Fruit fly (Drosophila melanogaster) whole organism, embryonic: ENCODE measurements around the gene CG43931.

Experiments used
- Asciz ChIP-seq: fragments of 200-800 bp; sonication (Bioruptor generic); optimal IDR thresholded peaks from 2 replicates; lab custom pipeline; 2017; ENCODE audit warnings: missing biosample characterization, mild to moderate bottlenecking, missing genetic modification characterization, missing genetic modification reagents
- Atf-2 ChIP-seq: fragments of 200-800 bp; sonication (Bioruptor generic); optimal IDR thresholded peaks from 2 replicates; lab custom pipeline; 2016; ENCODE audit warnings: missing biosample characterization, missing genetic modification characterization
- Bteb2 ChIP-seq: fragments of 200-800 bp; sonication (Bioruptor generic); optimal IDR thresholded peaks from 2 replicates; lab custom pipeline; 2016; ENCODE audit warnings: missing biosample characterization, missing genetic modification characterization
- CG10654 ChIP-seq: fragments of 200-800 bp; sonication (Bioruptor generic); optimal IDR thresholded peaks from 2 replicates; lab custom pipeline; 2016; ENCODE audit warnings: missing biosample characterization, missing genetic modification characterization
- CG12104 ChIP-seq: fragments of 200-800 bp; sonication (Bioruptor generic); optimal IDR thresholded peaks from 3 replicates; lab custom pipeline; 2016; ENCODE audit warnings: missing biosample characterization, missing genetic modification characterization
- CG12299 ChIP-seq: fragments of 200-800 bp; sonication (Bioruptor generic); optimal IDR thresholded peaks from 2 replicates; lab custom pipeline; 2018; ENCODE audit warnings: missing biosample characterization, mild to moderate bottlenecking, missing genetic modification characterization
- CG17912 ChIP-seq: fragments of 200-800 bp; sonication (Bioruptor generic); optimal IDR thresholded peaks from 2 replicates; lab custom pipeline; 2018; ENCODE audit warnings: missing biosample characterization, mild to moderate bottlenecking, missing genetic modification characterization
- CG30020 ChIP-seq: fragments of 200-800 bp; optimal IDR thresholded peaks from 2 replicates; lab custom pipeline; 2019; ENCODE audit warnings: missing biosample characterization, mild to moderate bottlenecking, missing genetic modification characterization, moderate library complexity
- CG30403 ChIP-seq: fragments of 200-800 bp; sonication (Bioruptor generic); optimal IDR thresholded peaks from 3 replicates; lab custom pipeline; 2016; ENCODE audit warnings: missing biosample characterization, missing genetic modification characterization
- CG31365 ChIP-seq: fragments of 200-800 bp; sonication (Bioruptor generic); optimal IDR thresholded peaks from 2 replicates; lab custom pipeline; 2018; ENCODE audit warnings: missing biosample characterization, mild to moderate bottlenecking, missing genetic modification characterization
- CG3995 ChIP-seq: fragments of 200-800 bp; sonication (Bioruptor generic); optimal IDR thresholded peaks from 3 replicates; lab custom pipeline; 2016; ENCODE audit warnings: missing biosample characterization, missing genetic modification characterization
- CG42726 ChIP-seq: fragments of 200-800 bp; sonication (Bioruptor generic); IDR thresholded peaks from 2 replicates; pipeline ENCODE4 v1.3.6; 2022; ENCODE audit warnings: missing biosample characterization, missing genetic modification characterization; ENCODE audit not compliant: partially characterized antibody
- CG4282 ChIP-seq: fragments of 200-800 bp; sonication (Bioruptor generic); optimal IDR thresholded peaks from 2 replicates; lab custom pipeline; 2016; ENCODE audit warnings: missing biosample characterization, missing genetic modification characterization
- CG43689 ChIP-seq: fragments of 200-800 bp; sonication (Bioruptor generic); IDR thresholded peaks from 2 replicates; pipeline ENCODE4 v1.3.6; 2022; ENCODE audit warnings: missing biosample characterization, missing genetic modification characterization
- CG4730 ChIP-seq: fragments of 200-800 bp; sonication (Bioruptor generic); IDR thresholded peaks from 2 replicates; pipeline ENCODE4 v1.3.6; 2022; ENCODE audit warnings: missing biosample characterization, missing genetic modification characterization
- CG6813 ChIP-seq: fragments of 200-800 bp; sonication (Bioruptor generic); optimal IDR thresholded peaks from 2 replicates; lab custom pipeline; 2017; ENCODE audit warnings: missing biosample characterization, missing genetic modification characterization, mild to moderate bottlenecking, moderate library complexity, missing genetic modification reagents
- CHES-1-like ChIP-seq: fragments of 200-800 bp; sonication (Bioruptor generic); optimal IDR thresholded peaks from 2 replicates; lab custom pipeline; 2016; ENCODE audit warnings: missing biosample characterization, missing genetic modification characterization
- D ChIP-seq, 2 experiments: fragments of 200-800 bp in 1 of 2; fragments of >200 bp in 1 of 2; sonication (Bioruptor generic) in 1 of 2; optimal IDR thresholded peaks; 2 replicates in 1 of 2; 3 replicates in 1 of 2; lab custom pipeline; 2017; ENCODE audit warnings: mild to moderate bottlenecking in 1 of 2, missing biosample characterization in 1 of 2, missing genetic modification characterization in 1 of 2, missing genetic modification reagents in 1 of 2
- Dek ChIP-seq: fragments of 200-800 bp; sonication (Bioruptor generic); optimal IDR thresholded peaks from 3 replicates; lab custom pipeline; 2019; ENCODE audit warnings: missing biosample characterization, mild to moderate bottlenecking, missing genetic modification characterization, moderate library complexity
- Dip3 ChIP-seq: fragments of 200-800 bp; sonication (Bioruptor generic); optimal IDR thresholded peaks from 3 replicates; lab custom pipeline; 2016; ENCODE audit warnings: missing biosample characterization, missing genetic modification characterization
- Dll ChIP-seq: fragments of 200-800 bp; sonication (Bioruptor generic); IDR thresholded peaks from 4 replicates; pipeline ENCODE4 v1.3.6; 2022; ENCODE audit warnings: missing biosample characterization, missing genetic modification characterization; ENCODE audit not compliant: partially characterized antibody
- Doc3 ChIP-seq: fragments of 200-800 bp; sonication (Bioruptor generic); IDR thresholded peaks from 3 replicates; pipeline ENCODE4 v1.3.6; 2022; ENCODE audit warnings: missing biosample characterization, missing genetic modification characterization; ENCODE audit not compliant: partially characterized antibody
- Fer2 ChIP-seq: fragments of 200-800 bp; sonication (Bioruptor generic); optimal IDR thresholded peaks from 2 replicates; lab custom pipeline; 2018; ENCODE audit warnings: missing biosample characterization, mild to moderate bottlenecking, missing genetic modification characterization, moderate library complexity
- Gsc ChIP-seq: fragments of 200-800 bp; sonication (Bioruptor generic); IDR thresholded peaks from 2 replicates; pipeline ENCODE4 v1.3.6; 2022; ENCODE audit warnings: missing biosample characterization, missing genetic modification characterization
- Hmx ChIP-seq: fragments of 200-800 bp; sonication (Bioruptor generic); optimal IDR thresholded peaks from 2 replicates; lab custom pipeline; 2016; ENCODE audit warnings: missing biosample characterization, missing genetic modification characterization
- NC2β ChIP-seq: fragments of 200-800 bp; sonication (Bioruptor generic); optimal IDR thresholded peaks from 2 replicates; lab custom pipeline; 2016; ENCODE audit warnings: missing biosample characterization, missing genetic modification characterization
- Neu2 ChIP-seq: fragments of 200-800 bp; sonication (Bioruptor generic); optimal IDR thresholded peaks from 3 replicates; lab custom pipeline; 2016; ENCODE audit warnings: missing biosample characterization, missing genetic modification characterization, borderline replicate concordance
- Nf-YC ChIP-seq: fragments of 200-800 bp; optimal IDR thresholded peaks from 3 replicates; lab custom pipeline; 2019; ENCODE audit warnings: missing biosample characterization, mild to moderate bottlenecking, missing genetic modification characterization, moderate library complexity
- Six4 ChIP-seq: fragments of 200-800 bp; sonication (Bioruptor generic); optimal IDR thresholded peaks from 2 replicates; lab custom pipeline; 2016; ENCODE audit warnings: missing biosample characterization, missing genetic modification characterization
- aop ChIP-seq: fragments of 200-800 bp; sonication (Bioruptor generic); IDR thresholded peaks from 2 replicates; pipeline ENCODE4 v1.3.6; 2022; ENCODE audit warnings: missing biosample characterization, missing genetic modification characterization
- bab2 ChIP-seq: fragments of 200-800 bp; sonication (Bioruptor generic); optimal IDR thresholded peaks from 2 replicates; lab custom pipeline; 2016; ENCODE audit warnings: missing biosample characterization, missing genetic modification characterization
- br ChIP-seq: fragments of >200 bp; optimal IDR thresholded peaks from 2 replicates; lab custom pipeline; 2017
- btn ChIP-seq: fragments of 200-800 bp; sonication (Bioruptor generic); optimal IDR thresholded peaks from 2 replicates; lab custom pipeline; 2016; ENCODE audit warnings: missing biosample characterization, missing genetic modification characterization
- cas ChIP-seq: fragments of 200-800 bp; sonication (Bioruptor generic); IDR thresholded peaks from 2 replicates; pipeline ENCODE4 v1.3.6; 2022; ENCODE audit warnings: missing biosample characterization, missing genetic modification characterization
- cato ChIP-seq: fragments of 200-800 bp; sonication (Bioruptor generic); optimal IDR thresholded peaks from 2 replicates; lab custom pipeline; 2016; ENCODE audit warnings: missing biosample characterization, missing genetic modification characterization, borderline replicate concordance
- cg ChIP-seq: fragments of 200-800 bp; sonication (Bioruptor generic); optimal IDR thresholded peaks from 3 replicates; lab custom pipeline; 2019; ENCODE audit warnings: missing biosample characterization, mild to moderate bottlenecking, missing genetic modification characterization, moderate library complexity
- crol ChIP-seq: fragments of 200-800 bp; sonication (Bioruptor generic); IDR thresholded peaks from 2 replicates; pipeline ENCODE4 v1.3.6; 2022; ENCODE audit warnings: missing biosample characterization, missing genetic modification characterization
- dm ChIP-seq: fragments of 200-800 bp; sonication (Bioruptor generic); optimal IDR thresholded peaks from 3 replicates; lab custom pipeline; 2016; ENCODE audit warnings: missing biosample characterization, missing genetic modification characterization
- dpn ChIP-seq, 2 experiments: fragments of 200-800 bp; sonication (Bioruptor generic); optimal IDR thresholded peaks; 3 replicates each; lab custom pipeline; 2016; ENCODE audit warnings: missing biosample characterization in 2 of 2, missing genetic modification characterization in 2 of 2
- gcm ChIP-seq: fragments of 200-800 bp; sonication (Bioruptor generic); optimal IDR thresholded peaks from 2 replicates; lab custom pipeline; 2019; ENCODE audit warnings: missing biosample characterization, mild to moderate bottlenecking, missing genetic modification characterization, moderate library complexity
- ind ChIP-seq: fragments of 200-800 bp; sonication (Bioruptor generic); optimal IDR thresholded peaks from 3 replicates; lab custom pipeline; 2016; ENCODE audit warnings: missing biosample characterization, missing genetic modification characterization
- kah ChIP-seq: fragments of 200-800 bp; sonication (Bioruptor generic); optimal IDR thresholded peaks from 2 replicates; lab custom pipeline; 2018; ENCODE audit warnings: missing biosample characterization, mild to moderate bottlenecking, missing genetic modification characterization
- ken ChIP-seq: fragments of 200-800 bp; sonication (Bioruptor generic); IDR thresholded peaks from 3 replicates; pipeline ENCODE4 v1.3.6; 2022; ENCODE audit warnings: missing biosample characterization, missing genetic modification characterization
- lbe ChIP-seq: fragments of 200-800 bp; sonication (Bioruptor generic); optimal IDR thresholded peaks from 2 replicates; lab custom pipeline; 2016; ENCODE audit warnings: missing biosample characterization, mild to moderate bottlenecking, missing genetic modification characterization
- psq ChIP-seq: fragments of 200-800 bp; sonication (Bioruptor generic); optimal IDR thresholded peaks from 2 replicates; lab custom pipeline; 2017; ENCODE audit warnings: missing biosample characterization, missing genetic modification characterization
- ro ChIP-seq: fragments of 200-800 bp; sonication (Bioruptor generic); IDR thresholded peaks from 2 replicates; pipeline ENCODE4 v1.3.6; 2022; ENCODE audit warnings: missing biosample characterization, missing genetic modification characterization
- sim ChIP-seq: fragments of 200-800 bp; sonication (Bioruptor generic); IDR thresholded peaks from 2 replicates; pipeline ENCODE4 v1.3.6; 2022; ENCODE audit warnings: missing biosample characterization, missing genetic modification characterization
- sr ChIP-seq: fragments of 200-800 bp; sonication (Bioruptor generic); IDR thresholded peaks from 3 replicates; pipeline ENCODE4 v1.3.6; 2022; ENCODE audit warnings: missing biosample characterization, missing genetic modification characterization
- tap ChIP-seq: fragments of 200-800 bp; optimal IDR thresholded peaks from 3 replicates; lab custom pipeline; 2019; ENCODE audit warnings: missing biosample characterization, mild to moderate bottlenecking, missing genetic modification characterization, moderate library complexity
- tna ChIP-seq: fragments of 200-800 bp; sonication (Bioruptor generic); IDR thresholded peaks from 2 replicates; pipeline ENCODE4 v1.3.6; 2022; ENCODE audit warnings: missing biosample characterization, missing genetic modification characterization; ENCODE audit not compliant: partially characterized antibody

The CG43931 gene

dm6 chr3L:20930059-20930785, 32.9 kb downstream of the CG43931 start (continued):
- TF ChIP-seq Atf-2 (GFP tag; lab: Kevin White, UChicago) (no peak), Dip3 (GFP tag; lab: Kevin White, UChicago) (no peak), ken (GFP tag; lab: Robert Waterston, UW) (no peak), gcm (GFP tag; lab: Kevin White, UChicago) (peak; percentile 54), NC2β (GFP tag; lab: Kevin White, UChicago) (no peak), CG6813 (GFP tag; lab: Kevin White, UChicago) (no peak), btn (GFP tag; lab: Kevin White, UChicago) (no peak), CG3995 (GFP tag; lab: Kevin White, UChicago) (no peak), psq (no peak), CG10654 (GFP tag; lab: Kevin White, UChicago) (no peak), dpn (GFP tag; optimal IDR thresholded peaks at IDR 0.05; lab: Kevin White, UChicago) (peak in 1 of 2 experiments; percentile 15), Hmx (no peak), tap (tag; lab: Kevin White, UChicago) (peak; percentile 40), CG30403 (GFP tag; lab: Kevin White, UChicago) (peak; percentile 21), CG17912 (GFP tag; lab: Kevin White, UChicago) (no peak), Doc3 (GFP tag; lab: Robert Waterston, UW) (no peak), Dll (GFP tag; lab: Robert Waterston, UW) (no peak), Six4 (peak; percentile 9), D (optimal IDR thresholded peaks at IDR 0.05; lab: Kevin White, UChicago) (no peak), D (GFP tag; optimal IDR thresholded peaks at IDR 0.05; lab: Kevin White, UChicago) (peak; percentile 71), CG31365 (tag; lab: Kevin White, UChicago) (no peak), CG43689 (GFP tag; lab: Robert Waterston, UW) (no peak), Bteb2 (no peak), tna (no peak), CG12104 (GFP tag; lab: Kevin White, UChicago) (no peak), bab2 (GFP tag; lab: Kevin White, UChicago) (no peak), aop (GFP tag; lab: Robert Waterston, UW) (no peak), CG30020 (tag; lab: Kevin White, UChicago) (no peak), Dek (no peak), crol (GFP tag; lab: Robert Waterston, UW) (no peak), br (lab: Kevin White, UChicago) (no peak), cg (no peak), Nf-YC (no peak), Neu2 (no peak), dm (GFP tag; lab: Kevin White, UChicago) (no peak), Asciz (GFP tag; lab: Kevin White, UChicago) (peak; percentile 57), sim (GFP tag; lab: Robert Waterston, UW) (no peak), CHES-1-like (GFP tag; lab: Kevin White, UChicago) (no peak), cas (GFP tag; lab: Robert Waterston, UW) (no peak), cato (GFP tag; lab: Kevin White, UChicago) (no peak), CG4730 (GFP tag; lab: Robert Waterston, UW) (no peak), CG12299 (tag; lab: Kevin White, UChicago) (no peak), sr (GFP tag; lab: Robert Waterston, UW) (no peak), Fer2 (tag; lab: Kevin White, UChicago) (no peak), ro (GFP tag; lab: Robert Waterston, UW) (no peak), Gsc (GFP tag; lab: Robert Waterston, UW) (no peak), ind (no peak), CG42726 (GFP tag; lab: Robert Waterston, UW) (no peak), lbe (GFP tag; lab: Kevin White, UChicago) (no peak), kah (peak; percentile 27), CG4282 (GFP tag; lab: Kevin White, UChicago) (no peak)
